Fruit fly (Drosophila melanogaster): ENCODE measurements around the gene CG5902.

Gene CG5902

DNA sequence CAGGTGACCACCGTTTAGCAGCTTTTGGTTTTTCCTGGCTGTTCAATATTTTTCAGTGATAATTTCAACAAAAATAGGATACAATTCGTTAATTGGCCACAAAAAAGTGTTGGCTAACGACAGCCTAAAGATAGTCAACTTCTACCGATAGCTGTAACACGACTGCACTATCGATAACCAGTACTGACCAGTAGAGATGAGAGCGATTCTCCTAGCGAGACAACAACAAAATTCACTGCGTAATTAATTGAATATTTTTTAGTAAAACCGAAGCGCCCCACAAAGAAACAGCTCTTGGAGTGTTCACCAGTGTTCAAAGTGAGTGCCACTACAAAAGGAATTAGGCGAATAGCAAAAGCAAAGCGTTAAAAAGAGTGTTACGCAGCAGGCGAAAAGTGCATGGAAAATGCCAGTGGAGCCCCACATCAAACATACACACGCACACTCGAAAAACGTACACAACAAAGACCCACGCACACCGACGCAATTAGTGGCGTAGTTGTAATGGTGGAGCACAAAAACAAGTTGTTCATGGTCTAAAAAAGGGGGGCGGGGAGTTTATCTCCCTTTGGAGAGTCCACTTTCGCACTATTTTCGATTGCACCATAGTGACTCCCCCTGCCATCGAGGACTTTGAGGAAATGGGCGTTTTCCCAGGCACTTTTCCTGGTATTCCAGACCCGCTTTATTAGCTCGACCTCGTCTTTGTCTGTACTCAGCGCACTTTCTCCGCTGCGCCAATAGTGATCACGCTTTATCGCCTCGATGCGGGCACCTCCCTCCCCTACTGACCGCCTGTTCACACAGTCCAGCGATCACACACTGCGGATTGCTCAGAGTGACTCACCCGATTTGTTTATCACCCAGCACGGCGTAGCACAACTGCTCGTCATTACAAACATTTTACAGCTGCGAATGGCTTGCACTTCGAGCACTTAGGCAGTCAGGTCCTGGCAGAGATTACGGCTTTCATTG, 6.7 kb downstream of the CG5902 start, which contains the start of the genes Epp and Rab7:
Gene Epp, minus strand, starts transcription at position 94 of the 975 bp plus-strand sequence.
Gene Rab7, plus strand, starts transcription at position 186 of the 975 bp plus-strand sequence.
- TF ChIP-seq psq (optimal IDR thresholded peaks at IDR 0.05) (no peak), CG8478 (optimal IDR thresholded peaks at IDR 0.05) (no peak), pan (optimal IDR thresholded peaks at IDR 0.05) (no peak), Dll (optimal IDR thresholded peaks at IDR 0.05) (no peak), EcR (GFP tag; optimal IDR thresholded peaks at IDR 0.05) (no peak), usp (GFP tag; optimal IDR thresholded peaks at IDR 0.05) (no peak)

DNA sequence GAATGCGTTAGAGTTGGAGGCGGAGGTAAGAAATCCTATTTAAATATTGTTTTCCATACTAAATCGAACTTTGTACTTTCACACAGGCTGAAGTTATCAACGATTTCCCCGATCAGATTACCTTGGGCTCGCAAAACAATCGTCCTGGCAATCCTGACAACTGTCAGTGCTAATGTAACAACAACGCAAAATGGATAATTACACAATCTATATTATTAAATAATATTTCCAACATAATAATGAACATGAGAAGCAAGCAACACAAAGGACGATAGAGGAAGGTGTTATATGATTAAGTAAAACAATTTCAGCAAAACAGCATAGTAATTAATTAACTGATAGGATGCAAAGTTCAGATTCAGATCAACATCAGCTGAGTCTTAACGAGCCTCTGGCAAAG, 8.1 kb downstream of the CG5902 start:
- TF ChIP-seq pan (optimal IDR thresholded peaks at IDR 0.05) (no peak), Dll (optimal IDR thresholded peaks at IDR 0.05) (no peak), CG8478 (optimal IDR thresholded peaks at IDR 0.05) (no peak), EcR (GFP tag; optimal IDR thresholded peaks at IDR 0.05) (no peak), usp (GFP tag; optimal IDR thresholded peaks at IDR 0.05) (no peak), psq (optimal IDR thresholded peaks at IDR 0.05) (no peak)

DNA sequence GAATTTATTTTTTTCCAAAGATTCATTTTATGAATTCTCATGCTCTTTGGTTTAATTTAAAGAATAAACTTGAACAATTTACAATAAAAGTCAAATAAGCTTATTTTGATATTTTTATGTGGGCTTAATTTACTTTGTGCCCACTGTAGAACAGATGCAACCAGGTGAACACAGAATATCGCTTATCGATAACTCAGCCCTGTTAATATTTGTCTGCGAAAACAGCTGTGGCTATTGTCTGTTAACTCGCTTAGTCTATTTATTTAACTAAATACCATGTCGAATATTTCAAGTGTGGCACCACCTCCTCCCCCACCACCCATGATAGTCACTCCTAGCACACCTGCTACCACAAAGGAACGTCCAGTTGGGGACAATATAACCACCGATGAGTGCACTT, 9.0 kb downstream of the CG5902 start, which contains the start of gene CG33108:
Gene CG33108, plus strand, starts transcription at position 200 of the 400 bp plus-strand sequence.
- no peak for TF ChIP-seq EcR (GFP tag; optimal IDR thresholded peaks at IDR 0.05)
- no peak for TF ChIP-seq usp (GFP tag; optimal IDR thresholded peaks at IDR 0.05)
- no peak for TF ChIP-seq pan (optimal IDR thresholded peaks at IDR 0.05)
- no peak for TF ChIP-seq psq (optimal IDR thresholded peaks at IDR 0.05)
- TF ChIP-seq Dll (optimal IDR thresholded peaks at IDR 0.05) = no peak

DNA sequence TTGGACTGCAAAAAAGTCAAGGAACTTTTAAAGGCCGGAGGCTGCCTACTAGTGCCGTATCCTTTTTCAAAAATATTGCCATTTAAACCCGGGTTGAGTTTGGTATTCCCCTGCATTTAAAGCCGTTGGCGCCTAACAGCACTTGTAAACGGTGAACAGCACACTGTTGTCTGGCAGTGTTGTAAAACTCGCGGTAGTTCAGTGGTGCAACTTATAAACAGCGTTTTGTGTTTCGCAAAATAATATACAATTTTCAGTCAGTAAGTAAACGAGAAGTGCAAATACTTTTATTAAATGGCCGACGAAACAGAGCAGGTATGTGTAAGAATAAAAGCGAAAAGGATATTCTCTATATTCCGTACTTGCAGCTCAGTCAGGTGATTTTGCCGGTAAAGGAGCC, 9.8 kb downstream of the CG5902 start, which contains the start of gene LSm3:
Gene LSm3, plus strand, starts transcription at position 39 of the 400 bp plus-strand sequence.
- TF ChIP-seq usp (GFP tag; optimal IDR thresholded peaks at IDR 0.05) (no peak), EcR (GFP tag; optimal IDR thresholded peaks at IDR 0.05) (no peak), CG8478 (optimal IDR thresholded peaks at IDR 0.05) (no peak), psq (optimal IDR thresholded peaks at IDR 0.05) (no peak), pan (optimal IDR thresholded peaks at IDR 0.05) (no peak), Dll (optimal IDR thresholded peaks at IDR 0.05) (no peak)

DNA sequence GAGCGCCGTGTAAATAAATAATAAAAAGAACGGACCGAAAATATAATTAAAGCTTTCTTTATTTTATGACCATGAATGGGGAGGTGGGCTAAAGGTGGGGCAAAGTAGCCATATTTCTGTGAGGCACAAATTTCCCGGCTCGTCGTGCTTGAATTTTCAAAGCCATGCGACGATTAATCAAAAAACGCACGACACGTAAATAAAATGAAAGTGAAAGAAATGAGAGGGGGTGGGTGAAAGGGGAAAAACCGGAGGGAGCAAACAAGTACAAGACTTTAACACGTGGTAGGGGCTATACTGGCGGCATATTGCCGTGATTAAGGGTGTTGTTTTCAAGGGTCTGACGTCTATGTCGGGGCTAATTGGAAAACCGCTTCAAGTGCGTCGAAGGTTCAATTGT, 14.7 kb downstream of the CG5902 start:
- TF ChIP-seq usp (GFP tag; optimal IDR thresholded peaks at IDR 0.05) (no peak), Dll (optimal IDR thresholded peaks at IDR 0.05) (no peak), CG8478 (optimal IDR thresholded peaks at IDR 0.05) (no peak), psq (optimal IDR thresholded peaks at IDR 0.05) (no peak), EcR (GFP tag; optimal IDR thresholded peaks at IDR 0.05) (no peak), pan (optimal IDR thresholded peaks at IDR 0.05) (no peak)

DNA sequence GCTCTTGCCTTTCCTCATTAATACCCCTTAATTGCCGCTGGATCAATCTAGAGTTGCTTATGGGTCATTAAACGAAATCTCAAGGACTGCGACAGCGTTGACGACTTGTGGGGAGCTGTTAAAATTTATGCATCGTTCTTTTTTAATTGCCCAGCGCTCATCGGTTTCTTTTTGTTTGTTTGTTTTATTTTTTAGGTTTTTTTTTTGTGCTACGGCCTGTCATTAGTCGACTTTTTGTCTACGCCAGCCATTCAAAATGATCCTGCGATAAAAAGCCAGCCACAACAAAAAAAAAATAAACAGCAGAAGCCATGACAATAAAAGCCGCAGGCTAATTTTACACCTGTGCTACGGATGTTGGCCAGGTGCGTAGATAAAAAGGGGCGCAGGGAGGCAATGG, 17.5 kb downstream of the CG5902 start:
- TF ChIP-seq psq (optimal IDR thresholded peaks at IDR 0.05) = no peak
- no peak for TF ChIP-seq usp (GFP tag; optimal IDR thresholded peaks at IDR 0.05)
- TF ChIP-seq EcR (GFP tag; optimal IDR thresholded peaks at IDR 0.05) = no peak
- no peak for TF ChIP-seq pan (optimal IDR thresholded peaks at IDR 0.05)
- no peak for TF ChIP-seq Dll (optimal IDR thresholded peaks at IDR 0.05)
- TF ChIP-seq CG8478 (optimal IDR thresholded peaks at IDR 0.05) = no peak

DNA sequence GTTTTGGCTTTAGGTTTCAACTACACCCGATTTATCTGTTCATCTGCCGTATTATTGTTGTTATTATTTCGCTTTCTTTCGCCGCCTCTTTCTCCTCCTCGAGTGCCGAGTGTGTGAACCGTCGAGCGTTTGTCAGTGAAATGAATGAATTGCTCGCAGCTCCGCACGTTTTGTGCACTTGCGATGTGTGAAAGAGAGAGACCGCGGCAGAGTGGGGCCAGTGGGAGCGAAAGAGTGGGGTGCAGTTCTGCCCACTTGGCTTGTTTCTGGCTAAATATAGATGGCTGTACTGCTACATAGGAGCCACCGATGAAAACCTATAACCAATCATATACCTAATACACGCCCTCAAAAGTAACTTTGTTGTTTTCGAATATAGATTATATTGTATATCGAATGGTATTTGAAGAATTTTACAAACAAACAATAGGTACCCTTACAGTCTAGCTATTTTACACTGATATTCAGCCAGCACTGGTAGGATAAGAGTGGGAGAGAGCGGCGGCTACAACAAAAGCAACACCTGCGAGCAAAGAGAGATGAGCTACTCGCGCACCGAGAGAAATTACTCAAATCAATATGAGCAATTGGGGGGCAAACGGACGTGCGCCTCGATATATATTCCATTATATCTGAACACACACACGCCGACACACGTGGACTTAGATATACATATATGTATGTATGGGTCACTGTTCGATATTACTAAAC, 20.2 kb downstream of the CG5902 start:
- no peak for TF ChIP-seq CG8478 (optimal IDR thresholded peaks at IDR 0.05)
- no peak for TF ChIP-seq pan (optimal IDR thresholded peaks at IDR 0.05)
- no peak for TF ChIP-seq psq (optimal IDR thresholded peaks at IDR 0.05)
- no peak for TF ChIP-seq Dll (optimal IDR thresholded peaks at IDR 0.05)
- no peak for TF ChIP-seq EcR (GFP tag; optimal IDR thresholded peaks at IDR 0.05)
- no peak for TF ChIP-seq usp (GFP tag; optimal IDR thresholded peaks at IDR 0.05)

DNA sequence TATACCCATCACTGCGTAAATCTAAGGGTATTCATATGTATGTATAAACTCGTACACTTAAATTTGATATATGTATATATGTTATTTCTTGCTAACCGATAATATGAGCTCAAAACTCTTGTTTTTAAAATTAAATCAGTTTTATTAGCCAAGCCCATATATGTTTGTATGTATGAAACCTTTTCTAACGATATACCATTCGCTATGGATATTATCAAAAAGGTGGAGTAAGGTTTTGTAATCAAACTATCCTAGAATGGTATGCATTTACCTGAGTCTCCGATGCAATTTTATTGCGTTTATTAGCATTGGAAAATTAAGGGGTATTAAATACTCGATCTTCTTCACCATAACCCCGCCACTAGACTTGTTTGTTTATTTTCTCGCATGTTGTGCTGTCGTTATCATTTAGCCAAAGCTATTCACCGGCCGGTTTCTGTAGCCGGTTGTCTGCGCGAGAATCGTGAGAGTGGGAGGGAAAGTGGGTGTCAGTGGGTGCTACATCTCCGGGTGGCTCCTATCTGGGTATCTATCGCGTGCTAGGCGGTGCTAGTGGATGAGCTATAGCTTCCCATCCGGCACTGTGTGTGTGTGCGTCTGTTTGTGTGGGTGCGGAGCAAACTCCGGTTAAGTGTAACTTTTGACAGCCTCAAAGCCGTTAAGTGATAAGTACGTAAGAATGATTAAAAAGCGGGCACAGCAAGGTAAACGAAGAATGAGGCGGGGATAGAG, 21.5 kb downstream of the CG5902 start:
- no peak for TF ChIP-seq usp (GFP tag; optimal IDR thresholded peaks at IDR 0.05)
- no peak for TF ChIP-seq pan (optimal IDR thresholded peaks at IDR 0.05)
- TF ChIP-seq psq (optimal IDR thresholded peaks at IDR 0.05) = no peak
- no peak for TF ChIP-seq EcR (GFP tag; optimal IDR thresholded peaks at IDR 0.05)
- no peak for TF ChIP-seq CG8478 (optimal IDR thresholded peaks at IDR 0.05)
- no peak for TF ChIP-seq Dll (optimal IDR thresholded peaks at IDR 0.05)

DNA sequence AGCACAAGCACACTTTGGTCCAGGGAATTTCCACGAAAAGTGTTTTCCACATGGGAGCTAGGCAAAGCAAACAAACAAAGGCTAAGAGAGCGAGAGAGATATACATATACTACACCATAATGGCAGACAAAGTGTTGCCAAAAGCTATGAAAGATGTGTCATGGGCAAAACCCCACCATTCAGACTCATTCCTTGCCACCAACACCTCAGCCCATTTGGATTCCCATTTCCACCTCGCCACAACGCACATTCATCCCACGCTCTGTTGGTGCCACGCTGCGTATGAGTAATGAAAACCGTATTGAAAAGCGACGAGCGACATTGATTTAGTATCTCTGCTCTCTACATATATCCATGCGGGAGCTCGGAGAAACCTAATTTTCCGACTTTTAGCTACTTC, 22.4 kb downstream of the CG5902 start:
- no peak for TF ChIP-seq Dll (optimal IDR thresholded peaks at IDR 0.05)
- no peak for TF ChIP-seq psq (optimal IDR thresholded peaks at IDR 0.05)
- TF ChIP-seq EcR (GFP tag; optimal IDR thresholded peaks at IDR 0.05) = no peak
- TF ChIP-seq CG8478 (optimal IDR thresholded peaks at IDR 0.05) = no peak
- no peak for TF ChIP-seq usp (GFP tag; optimal IDR thresholded peaks at IDR 0.05)
- TF ChIP-seq pan (optimal IDR thresholded peaks at IDR 0.05) = no peak

DNA sequence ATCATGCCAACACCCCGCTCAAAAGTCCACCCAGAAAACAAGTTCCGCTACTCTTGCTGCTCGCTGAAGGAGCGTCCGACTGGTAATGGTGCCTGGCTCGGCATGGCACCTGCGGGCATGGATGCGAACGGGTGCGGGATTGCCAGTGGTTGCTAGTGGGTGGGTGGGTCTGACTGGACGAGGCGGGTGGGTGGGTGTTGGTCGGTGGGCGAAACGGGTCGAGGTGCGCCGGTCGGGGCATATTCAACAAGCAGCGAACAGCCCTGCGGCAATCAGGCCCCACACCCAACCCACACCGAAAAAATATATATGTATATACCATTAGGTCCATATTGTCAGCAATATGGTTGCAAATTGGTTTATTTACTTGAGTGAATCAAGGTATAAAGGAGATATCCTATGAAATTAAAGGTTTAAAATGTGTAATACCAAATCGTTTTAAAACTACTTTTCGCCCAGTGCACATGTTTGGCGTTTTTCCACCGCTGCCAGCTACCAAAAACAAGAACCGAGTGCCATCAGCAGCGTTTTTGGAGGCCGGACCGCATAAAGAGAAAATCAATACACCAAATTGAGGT, 24.3 kb downstream of the CG5902 start:
- TF ChIP-seq CG8478 (optimal IDR thresholded peaks at IDR 0.05) (no peak), EcR (GFP tag; optimal IDR thresholded peaks at IDR 0.05) (no peak), psq (optimal IDR thresholded peaks at IDR 0.05) (no peak), pan (optimal IDR thresholded peaks at IDR 0.05) (no peak), usp (GFP tag; optimal IDR thresholded peaks at IDR 0.05) (no peak), Dll (optimal IDR thresholded peaks at IDR 0.05) (no peak)

Data from whole organism.